Worm (Caenorhabditis elegans) whole organism, early embryonic: ENCODE measurements around the gene F29B9.5.

Source experiments
- ama-1 ChIP-seq: fragments of 150-350 bp; optimal IDR thresholded peaks from 2 replicates; lab custom pipeline; 2014
- hmg-4 ChIP-seq: fragments of 200-800 bp; sonication (Bioruptor generic); optimal IDR thresholded peaks from 2 replicates; lab custom pipeline; 2018; ENCODE audit warnings: mild to moderate bottlenecking, missing genetic modification characterization, missing compliant biosample characterization
- hnd-1 ChIP-seq: sonication (generic microtip); optimal IDR thresholded peaks from 2 replicates; lab custom pipeline; 2016; ENCODE audit warnings: missing genetic modification characterization, missing compliant biosample characterization

DNA sequence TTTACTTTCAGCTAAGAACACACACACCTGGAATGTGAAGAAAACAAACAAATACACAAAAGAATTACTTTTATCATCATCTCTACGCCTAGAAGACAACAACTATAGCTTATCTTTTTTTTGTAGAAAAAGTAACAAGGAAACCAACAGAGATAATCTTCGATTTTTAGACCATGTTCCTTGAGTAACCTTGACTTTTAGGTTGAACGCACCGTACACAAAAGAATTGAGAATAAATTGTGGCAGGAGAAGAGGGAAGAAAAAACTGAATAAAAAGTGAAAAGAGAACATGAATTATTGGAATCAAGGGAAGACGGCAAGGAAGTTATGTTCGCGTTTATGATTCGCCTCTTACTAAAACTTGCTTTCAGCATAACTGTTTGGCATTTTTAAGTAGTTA lies 11.3 kb upstream of the F29B9.5 start:
- no peak for TF ChIP-seq hnd-1 (tag; lab: Kevin White, UChicago)
- no peak for TF ChIP-seq ama-1 (lab: Kevin White, UChicago)
- TF ChIP-seq hmg-4 (GFP tag; lab: Kevin White, UChicago), result no peak
